Worm (Caenorhabditis elegans): Measurements from ENCODE around the gene F28B4.1.

F28B4.1 gene

ce11 chrX:3218040-3218795, 13.3 kb downstream of the F28B4.1 start:
- TF ChIP-seq ztf-23 (GFP tag; IDR thresholded peaks at IDR 0.05) (0 out of 2 replicates have a peak, but pooled peaks have one; percentile 13), klf-2 (GFP tag; conservative IDR thresholded peaks at IDR 0.05) (no peak), cog-1 (tag; optimal IDR thresholded peaks at IDR 0.05) (no peak), tab-1 (GFP tag; IDR thresholded peaks at IDR 0.05) (no peak)

ce11 chrX:3220267-3220666, 15.4 kb downstream of the F28B4.1 start, which contains the start of gene rgl-1:
rgl-1 (minus strand) TSS chrX:3220367.
- no peak for TF ChIP-seq ztf-29 (GFP tag; IDR thresholded peaks at IDR 0.05)
- TF ChIP-seq ref-1 (GFP tag; conservative IDR thresholded peaks at IDR 0.05), result no peak
- TF ChIP-seq flt-1 (GFP tag; IDR thresholded peaks at IDR 0.05), result no peak
- TF ChIP-seq tab-1 (GFP tag; IDR thresholded peaks at IDR 0.05), result no peak
- TF ChIP-seq cog-1 (tag; optimal IDR thresholded peaks at IDR 0.05), result no peak
- no peak for TF ChIP-seq med-1 (GFP tag; optimal IDR thresholded peaks at IDR 0.05; ENCODE audit: insufficient read depth)
- TF ChIP-seq klf-2 (GFP tag; conservative IDR thresholded peaks at IDR 0.05), result no peak

- TF ChIP-seq klf-2 (GFP tag; conservative IDR thresholded peaks at IDR 0.05), result no peak
- TF ChIP-seq T22C8.4 (GFP tag; IDR thresholded peaks at IDR 0.05), result peak; percentile 19; the same call in 1 of the 2 replicates
Measured at ce11 chrX:3223135-3223534, 18.3 kb downstream of the F28B4.1 start.

- TF ChIP-seq cog-1 (tag; optimal IDR thresholded peaks at IDR 0.05) (no peak), T22C8.4 (GFP tag; IDR thresholded peaks at IDR 0.05) (no peak), ztf-29 (GFP tag; IDR thresholded peaks at IDR 0.05) (no peak), flt-1 (GFP tag; IDR thresholded peaks at IDR 0.05) (no peak), ref-1 (GFP tag; conservative IDR thresholded peaks at IDR 0.05) (no peak), ztf-23 (GFP tag; IDR thresholded peaks at IDR 0.05) (no peak), med-1 (GFP tag; optimal IDR thresholded peaks at IDR 0.05; ENCODE audit: insufficient read depth) (no peak), tab-1 (GFP tag; IDR thresholded peaks at IDR 0.05) (no peak), klf-2 (GFP tag; conservative IDR thresholded peaks at IDR 0.05) (no peak)
Measured at ce11 chrX:3226348-3227229, 21.7 kb downstream of the F28B4.1 start.

ce11 chrX:3228701-3229100, 23.8 kb downstream of the F28B4.1 start:
- TF ChIP-seq cog-1 (tag; optimal IDR thresholded peaks at IDR 0.05) (no peak), flt-1 (GFP tag; IDR thresholded peaks at IDR 0.05) (no peak), tab-1 (GFP tag; IDR thresholded peaks at IDR 0.05) (no peak), ztf-29 (GFP tag; IDR thresholded peaks at IDR 0.05) (no peak), T22C8.4 (GFP tag; IDR thresholded peaks at IDR 0.05) (no peak), klf-2 (GFP tag; conservative IDR thresholded peaks at IDR 0.05) (no peak), med-1 (GFP tag; optimal IDR thresholded peaks at IDR 0.05; ENCODE audit: insufficient read depth) (no peak), ref-1 (GFP tag; conservative IDR thresholded peaks at IDR 0.05) (no peak), ztf-23 (GFP tag; IDR thresholded peaks at IDR 0.05) (no peak)

ce11 chrX:3230575-3230974, 25.7 kb downstream of the F28B4.1 start:
- TF ChIP-seq ztf-29 (GFP tag; IDR thresholded peaks at IDR 0.05), result no peak

- TF ChIP-seq ztf-29 (GFP tag; IDR thresholded peaks at IDR 0.05) (no peak), tab-1 (GFP tag; IDR thresholded peaks at IDR 0.05) (no peak), T22C8.4 (GFP tag; IDR thresholded peaks at IDR 0.05) (no peak), klf-2 (GFP tag; conservative IDR thresholded peaks at IDR 0.05) (no peak), flt-1 (GFP tag; IDR thresholded peaks at IDR 0.05) (no peak), ref-1 (GFP tag; conservative IDR thresholded peaks at IDR 0.05) (no peak), ztf-23 (GFP tag; IDR thresholded peaks at IDR 0.05) (no peak), cog-1 (tag; optimal IDR thresholded peaks at IDR 0.05) (no peak), med-1 (GFP tag; optimal IDR thresholded peaks at IDR 0.05; ENCODE audit: insufficient read depth) (no peak)
Measured at ce11 chrX:3235358-3235816, 30.5 kb downstream of the F28B4.1 start, which contains the start of gene F28B4.3. F28B4.3 (minus strand) TSS chrX:3235408.

ce11 chrX:3243614-3244013, 38.7 kb downstream of the F28B4.1 start, which contains the start of gene irg-7:
irg-7 (minus strand) TSS chrX:3243636.
- TF ChIP-seq ref-1 (GFP tag; conservative IDR thresholded peaks at IDR 0.05), result no peak
- no peak for TF ChIP-seq klf-2 (GFP tag; conservative IDR thresholded peaks at IDR 0.05)
- TF ChIP-seq ztf-23 (GFP tag; IDR thresholded peaks at IDR 0.05), result no peak
- TF ChIP-seq T22C8.4 (GFP tag; IDR thresholded peaks at IDR 0.05), result no peak
- TF ChIP-seq med-1 (GFP tag; optimal IDR thresholded peaks at IDR 0.05; ENCODE audit: insufficient read depth), result no peak
- TF ChIP-seq cog-1 (tag; optimal IDR thresholded peaks at IDR 0.05), result no peak
- TF ChIP-seq tab-1 (GFP tag; IDR thresholded peaks at IDR 0.05), result no peak
- no peak for TF ChIP-seq ztf-29 (GFP tag; IDR thresholded peaks at IDR 0.05)
- TF ChIP-seq flt-1 (GFP tag; IDR thresholded peaks at IDR 0.05), result no peak

ce11 chrX:3244402-3244801, 39.5 kb downstream of the F28B4.1 start:
- TF ChIP-seq med-1 (GFP tag; optimal IDR thresholded peaks at IDR 0.05; ENCODE audit: insufficient read depth), result no peak
- no peak for TF ChIP-seq tab-1 (GFP tag; IDR thresholded peaks at IDR 0.05)
- no peak for TF ChIP-seq cog-1 (tag; optimal IDR thresholded peaks at IDR 0.05)
- no peak for TF ChIP-seq flt-1 (GFP tag; IDR thresholded peaks at IDR 0.05)
- no peak for TF ChIP-seq ref-1 (GFP tag; conservative IDR thresholded peaks at IDR 0.05)
- no peak for TF ChIP-seq klf-2 (GFP tag; conservative IDR thresholded peaks at IDR 0.05)
- TF ChIP-seq T22C8.4 (GFP tag; IDR thresholded peaks at IDR 0.05), result no peak
- no peak for TF ChIP-seq ztf-29 (GFP tag; IDR thresholded peaks at IDR 0.05)
- TF ChIP-seq ztf-23 (GFP tag; IDR thresholded peaks at IDR 0.05), result no peak
